Fruit fly (Drosophila melanogaster) whole organism, prepupa: ENCODE measurements around the gene CG42238.

Experiments
- CG6808 ChIP-seq: fragments of 200-800 bp; sonication (Bioruptor generic); optimal IDR thresholded peaks from 3 replicates; lab custom pipeline; 2017; ENCODE audit warnings: missing biosample characterization, missing genetic modification characterization, mild to moderate bottlenecking, moderate library complexity, missing genetic modification reagents
- acj6 ChIP-seq: fragments of 200-800 bp; sonication (Bioruptor generic); optimal IDR thresholded peaks from 3 replicates; lab custom pipeline; 2016; ENCODE audit warnings: missing biosample characterization, missing genetic modification characterization
- fd59A ChIP-seq: fragments of 200-800 bp; sonication (Bioruptor generic); optimal IDR thresholded peaks from 2 replicates; lab custom pipeline; 2017; ENCODE audit warnings: missing biosample characterization, mild to moderate bottlenecking, missing genetic modification characterization, missing genetic modification reagents
- ss ChIP-seq, 2 experiments: fragments of 200-800 bp; sonication (Bioruptor generic); optimal IDR thresholded peaks; 2 replicates in 1 of 2; 3 replicates in 1 of 2; lab custom pipeline; 2017 to 2018; ENCODE audit warnings: mild to moderate bottlenecking in 2 of 2, missing biosample characterization in 2 of 2, missing genetic modification characterization in 2 of 2, moderate library complexity in 1 of 2

dm6 chr2L:21004799-21005198 lies 47.2 kb downstream of the CG42238 start:
- TF ChIP-seq acj6 (GFP tag; lab: Kevin White, UChicago): no peak
- TF ChIP-seq CG6808: no peak
- no peak for TF ChIP-seq ss (GFP tag; optimal IDR thresholded peaks at IDR 0.05; lab: Kevin White, UChicago)
- TF ChIP-seq fd59A (GFP tag; lab: Kevin White, UChicago): no peak
